Worm (Caenorhabditis elegans) whole organism, L4/young adult: ENCODE data around the gene nhr-248.

ENCODE experiments used
- W03F9.2 ChIP-seq: fragments of 150-350 bp; optimal IDR thresholded peaks from 2 replicates; lab custom pipeline; 2014; ENCODE audit warnings: missing biosample characterization, missing genetic modification characterization
- him-1 ChIP-seq: sonication (generic microtip); optimal IDR thresholded peaks from 2 replicates; lab custom pipeline; 2016; ENCODE audit warnings: missing genotype, missing genetic modification reagents, missing genetic modification characterization, missing compliant biosample characterization

ce11 chrV:17079795-17080194, 24.6 kb downstream of the nhr-248 start, which contains the start of gene srw-20:
- TF ChIP-seq W03F9.2 (tag; lab: Kevin White, UChicago) (no peak), him-1 (tag; lab: Kevin White, UChicago) (no peak)
